Worm (Caenorhabditis elegans) whole organism, late embryonic: ENCODE results near the gene F46F5.1.

Experiments used
- ceh-22 ChIP-seq: sonication (generic microtip); optimal IDR thresholded peaks from 2 replicates; lab custom pipeline; 2017; ENCODE audit warnings: missing biosample characterization, missing genetic modification characterization
- ceh-48 ChIP-seq: sonication (generic microtip); optimal IDR thresholded peaks from 2 replicates; lab custom pipeline; 2016; ENCODE audit warnings: missing genetic modification characterization, inconsistent platforms, missing compliant biosample characterization
- elt-2 ChIP-seq: sonication (generic microtip); optimal IDR thresholded peaks from 2 replicates; lab custom pipeline; 2016; ENCODE audit warnings: missing genetic modification reagents, missing genetic modification characterization, missing compliant biosample characterization
- npax-4 ChIP-seq: sonication (generic microtip); optimal IDR thresholded peaks from 2 replicates; lab custom pipeline; 2016; ENCODE audit warnings: missing genetic modification characterization, missing compliant biosample characterization
- pat-9 ChIP-seq: fragments of 200-800 bp; sonication (Bioruptor generic); optimal IDR thresholded peaks from 2 replicates; lab custom pipeline; 2018; ENCODE audit warnings: mild to moderate bottlenecking, missing genetic modification characterization, moderate library complexity, missing compliant biosample characterization
- pax-1 ChIP-seq: fragments of 150-350 bp; optimal IDR thresholded peaks from 2 replicates; lab custom pipeline; 2014; ENCODE audit warnings: missing biosample characterization, missing genetic modification characterization
- unc-55 ChIP-seq: sonication (generic microtip); optimal IDR thresholded peaks from 2 replicates; lab custom pipeline; 2017; ENCODE audit warnings: missing biosample characterization, missing genetic modification reagents, missing genetic modification characterization
- unc-86 ChIP-seq: sonication (generic microtip); optimal IDR thresholded peaks from 2 replicates; lab custom pipeline; 2016; ENCODE audit warnings: missing genetic modification characterization, missing compliant biosample characterization

F46F5.1 gene

ce11 chrII:750155-750554, 41.6 kb downstream of the F46F5.1 start, which contains the start of gene snt-6:
TSS of gene snt-6 (minus strand) at chrII:750212.
- no peak for TF ChIP-seq npax-4 (tag; lab: Kevin White, UChicago)
- TF ChIP-seq pat-9: no peak
- TF ChIP-seq unc-86 (tag; lab: Kevin White, UChicago): no peak
- TF ChIP-seq ceh-22 (tag; lab: Kevin White, UChicago): no peak

ce11 chrII:740808-741207, 50.9 kb downstream of the F46F5.1 start, which contains the start of gene fbxc-48:
TSS of gene fbxc-48 (minus strand) at chrII:740908.
- TF ChIP-seq unc-86 (tag; lab: Kevin White, UChicago) (no peak), pax-1 (tag; lab: Kevin White, UChicago) (no peak), ceh-48 (tag; lab: Kevin White, UChicago) (no peak), elt-2 (no peak), unc-55 (no peak)
